Worm (Caenorhabditis elegans): Measurements from ENCODE around the gene snap-1.

ce11 chrV:8085141-8085540 lies 45.3 kb upstream of the snap-1 start, which contains the start of gene C09H5.7:
- TF ChIP-seq fkh-10 (GFP tag; optimal IDR thresholded peaks at IDR 0.05) (no peak), unc-130 (GFP tag; optimal IDR thresholded peaks at IDR 0.05) (no peak), fos-1 (tag; optimal IDR thresholded peaks at IDR 0.05) (no peak), ceh-82 (tag; optimal IDR thresholded peaks at IDR 0.05) (no peak)
